Worm (Caenorhabditis elegans) whole organism, mixed stage, embryonic: ENCODE results near the gene B0228.8.

Experiments used
- blmp-1 ChIP-seq: fragments of 150-350 bp; optimal IDR thresholded peaks from 2 replicates; lab custom pipeline; 2014; ENCODE audit warnings: missing biosample characterization, missing genetic modification characterization
- ces-1 ChIP-seq: fragments of 150-350 bp; optimal IDR thresholded peaks from 2 replicates; lab custom pipeline; 2014; ENCODE audit warnings: missing biosample characterization, missing genetic modification reagents, missing genetic modification characterization
- elt-1 ChIP-seq: sonication (generic microtip); optimal IDR thresholded peaks from 2 replicates; lab custom pipeline; 2017; ENCODE audit warnings: missing genetic modification characterization, mild to moderate bottlenecking, missing compliant biosample characterization, antibody characterized with exemption, moderate library complexity, borderline replicate concordance; ENCODE audit not compliant: insufficient read depth
- lin-32 ChIP-seq: fragments of 200-800 bp; sonication (Bioruptor generic); optimal IDR thresholded peaks from 2 replicates; lab custom pipeline; 2018; ENCODE audit warnings: mild to moderate bottlenecking, missing genetic modification characterization, missing compliant biosample characterization
- nhr-237 ChIP-seq: fragments of 150-350 bp; optimal IDR thresholded peaks from 2 replicates; lab custom pipeline; 2014; ENCODE audit warnings: missing biosample characterization, missing genetic modification characterization
- nhr-28 ChIP-seq: fragments of 150-350 bp; optimal IDR thresholded peaks from 2 replicates; lab custom pipeline; 2014; ENCODE audit warnings: missing biosample characterization, missing genetic modification characterization
- nhr-76 ChIP-seq: sonication (generic microtip); optimal IDR thresholded peaks from 2 replicates; lab custom pipeline; 2017; ENCODE audit warnings: missing biosample characterization, missing genetic modification characterization
- snpc-4 ChIP-seq: fragments of 150-350 bp; optimal IDR thresholded peaks from 2 replicates; lab custom pipeline; 2014; ENCODE audit warnings: missing biosample characterization, missing genetic modification characterization
- unc-62 ChIP-seq: fragments of 150-350 bp; optimal IDR thresholded peaks from 2 replicates; lab custom pipeline; 2014; ENCODE audit warnings: missing biosample characterization, missing genetic modification reagents, missing genetic modification characterization
- zip-8 ChIP-seq: fragments of 150-350 bp; optimal IDR thresholded peaks from 2 replicates; lab custom pipeline; 2014; ENCODE audit warnings: missing biosample characterization, missing genetic modification characterization
- ztf-11 ChIP-seq: fragments of 150-350 bp; optimal IDR thresholded peaks from 2 replicates; lab custom pipeline; 2014; ENCODE audit warnings: missing biosample characterization, missing genetic modification characterization

- TF ChIP-seq nhr-28 (tag; lab: Kevin White, UChicago) (no peak), blmp-1 (no peak), lin-32 (GFP tag; lab: Kevin White, UChicago) (no peak), nhr-76 (no peak), ztf-11 (tag; lab: Kevin White, UChicago) (no peak), ces-1 (GFP tag; lab: Kevin White, UChicago) (no peak), snpc-4 (no peak), unc-62 (GFP tag; lab: Kevin White, UChicago) (no peak), zip-8 (tag; lab: Kevin White, UChicago) (no peak), nhr-237 (tag; lab: Kevin White, UChicago) (no peak), elt-1 (peak; percentile 26)
Observed at ce11 chrII:7789605-7790004, 28.3 kb upstream of the B0228.8 start.
